Worm (Caenorhabditis elegans) whole organism, early embryonic: Measurements from ENCODE around the gene C34C6.9.

Experiments used
- B0310.2 ChIP-seq: sonication (generic microtip); optimal IDR thresholded peaks from 2 replicates; lab custom pipeline; 2016; ENCODE audit warnings: mild to moderate bottlenecking, missing genetic modification characterization, missing compliant biosample characterization
- F13C5.2 ChIP-seq: sonication (generic microtip); optimal IDR thresholded peaks from 2 replicates; lab custom pipeline; 2017; ENCODE audit warnings: mild to moderate bottlenecking, missing genetic modification characterization, inconsistent platforms, missing compliant biosample characterization
- aly-1 ChIP-seq: sonication (generic microtip); optimal IDR thresholded peaks from 2 replicates; lab custom pipeline; 2016; ENCODE audit warnings: missing genetic modification characterization, missing compliant biosample characterization
- ama-1 ChIP-seq: fragments of 150-350 bp; optimal IDR thresholded peaks from 2 replicates; lab custom pipeline; 2014
- ceh-13 ChIP-seq: fragments of 200-800 bp; sonication (Bioruptor generic); optimal IDR thresholded peaks from 2 replicates; lab custom pipeline; 2018; ENCODE audit warnings: mild to moderate bottlenecking, missing genetic modification characterization, missing compliant biosample characterization
- ceh-36 ChIP-seq: sonication (generic microtip); optimal IDR thresholded peaks from 2 replicates; lab custom pipeline; 2016; ENCODE audit warnings: missing genetic modification characterization, inconsistent platforms, missing compliant biosample characterization
- ets-7 ChIP-seq: sonication (generic microtip); optimal IDR thresholded peaks from 2 replicates; lab custom pipeline; 2016; ENCODE audit warnings: missing genotype, missing genetic modification characterization, missing compliant biosample characterization
- flt-1 ChIP-seq: fragments of 200-800 bp; sonication (Bioruptor generic); IDR thresholded peaks from 2 replicates; pipeline ENCODE4 v1.3.6; 2022; ENCODE audit warnings: missing genetic modification characterization, missing compliant biosample characterization
- hmbx-1 ChIP-seq: sonication (generic microtip); optimal IDR thresholded peaks from 2 replicates; lab custom pipeline; 2016; ENCODE audit warnings: mild to moderate bottlenecking, missing genetic modification characterization, missing compliant biosample characterization
- hmg-4 ChIP-seq: fragments of 200-800 bp; sonication (Bioruptor generic); optimal IDR thresholded peaks from 2 replicates; lab custom pipeline; 2018; ENCODE audit warnings: mild to moderate bottlenecking, missing genetic modification characterization, missing compliant biosample characterization
- hnd-1 ChIP-seq: sonication (generic microtip); optimal IDR thresholded peaks from 2 replicates; lab custom pipeline; 2016; ENCODE audit warnings: missing genetic modification characterization, missing compliant biosample characterization
- pes-1 ChIP-seq: fragments of 200-800 bp; sonication (Bioruptor generic); IDR thresholded peaks from 2 replicates; pipeline ENCODE4 v1.3.6; 2022; ENCODE audit warnings: missing genetic modification reagents, missing genetic modification characterization, missing compliant biosample characterization
- scrt-1 ChIP-seq: fragments of 200-800 bp; sonication (Bioruptor generic); IDR thresholded peaks from 2 replicates; pipeline ENCODE4 v1.3.6; 2022; ENCODE audit warnings: missing genetic modification characterization, missing compliant biosample characterization
- sea-1 ChIP-seq: fragments of 200-800 bp; sonication (Bioruptor generic); conservative IDR thresholded peaks from 2 replicates; pipeline ENCODE4 v1.3.6; 2022; ENCODE audit warnings: missing genetic modification characterization, missing compliant biosample characterization
- tbx-11 ChIP-seq: fragments of 200-800 bp; sonication (Bioruptor generic); IDR thresholded peaks from 2 replicates; pipeline ENCODE4 v1.3.6; 2022; ENCODE audit warnings: missing genetic modification characterization, missing compliant biosample characterization
- tbx-37 ChIP-seq: fragments of 200-800 bp; sonication (Bioruptor generic); conservative IDR thresholded peaks from 2 replicates; pipeline ENCODE4 v1.3.6; 2022; ENCODE audit warnings: missing genetic modification reagents, missing genetic modification characterization, missing compliant biosample characterization
- tra-4 ChIP-seq: sonication (generic microtip); optimal IDR thresholded peaks from 2 replicates; lab custom pipeline; 2017; ENCODE audit warnings: missing genetic modification characterization, missing compliant biosample characterization

Gene C34C6.9

ce11 chrII:8658835-8659234, 26.9 kb upstream of the C34C6.9 start, which contains the start of gene atg-10:
Gene atg-10, plus strand, starts transcription at chrII:8659135.
- TF ChIP-seq tbx-11 (GFP tag; lab: Robert Waterston, UW): no peak
- TF ChIP-seq F13C5.2 (tag; lab: Kevin White, UChicago): no peak
- no peak for TF ChIP-seq ets-7 (tag; lab: Kevin White, UChicago)
- TF ChIP-seq B0310.2 (tag; lab: Kevin White, UChicago): no peak
- no peak for TF ChIP-seq sea-1 (GFP tag; lab: Robert Waterston, UW)
- TF ChIP-seq ceh-13 (GFP tag; lab: Kevin White, UChicago): no peak
- no peak for TF ChIP-seq hmg-4 (GFP tag; lab: Kevin White, UChicago)
- TF ChIP-seq flt-1 (GFP tag; lab: Robert Waterston, UW): no peak
- TF ChIP-seq ceh-36: no peak
- TF ChIP-seq scrt-1 (GFP tag; lab: Robert Waterston, UW): no peak
- TF ChIP-seq pes-1 (GFP tag; lab: Robert Waterston, UW): no peak
- no peak for TF ChIP-seq ama-1 (lab: Kevin White, UChicago)
- no peak for TF ChIP-seq tbx-37
- TF ChIP-seq hnd-1 (tag; lab: Kevin White, UChicago): no peak
- TF ChIP-seq tra-4 (tag; lab: Kevin White, UChicago): no peak
- no peak for TF ChIP-seq aly-1 (tag; lab: Kevin White, UChicago)
- no peak for TF ChIP-seq hmbx-1 (tag; lab: Kevin White, UChicago)

ce11 chrII:8661539-8661938, 24.2 kb upstream of the C34C6.9 start, which contains the start of the genes piga-1 and eif-2Bepsilon:
Gene piga-1, minus strand, starts transcription at chrII:8661712.
Gene eif-2Bepsilon, plus strand, starts transcription at chrII:8661869.
- TF ChIP-seq flt-1 (GFP tag; lab: Robert Waterston, UW) (no peak), sea-1 (GFP tag; lab: Robert Waterston, UW) (no peak), ets-7 (tag; lab: Kevin White, UChicago) (no peak), tbx-37 (no peak), hnd-1 (tag; lab: Kevin White, UChicago) (no peak), ceh-13 (GFP tag; lab: Kevin White, UChicago) (no peak), tra-4 (tag; lab: Kevin White, UChicago) (no peak), ama-1 (lab: Kevin White, UChicago) (no peak), B0310.2 (tag; lab: Kevin White, UChicago) (no peak)

ce11 chrII:8664533-8664932, 21.2 kb upstream of the C34C6.9 start, which contains the start of gene etc-1:
Gene etc-1, plus strand, starts transcription at chrII:8664833.
- TF ChIP-seq sea-1 (GFP tag; lab: Robert Waterston, UW) (no peak), hmbx-1 (tag; lab: Kevin White, UChicago) (no peak), pes-1 (GFP tag; lab: Robert Waterston, UW) (no peak), tbx-11 (GFP tag; lab: Robert Waterston, UW) (no peak), ceh-13 (GFP tag; lab: Kevin White, UChicago) (no peak), ama-1 (lab: Kevin White, UChicago) (no peak), ceh-36 (no peak), hmg-4 (GFP tag; lab: Kevin White, UChicago) (no peak), aly-1 (tag; lab: Kevin White, UChicago) (no peak)

- no peak for TF ChIP-seq ets-7 (tag; lab: Kevin White, UChicago)
- TF ChIP-seq F13C5.2 (tag; lab: Kevin White, UChicago): no peak
- no peak for TF ChIP-seq aly-1 (tag; lab: Kevin White, UChicago)
- TF ChIP-seq flt-1 (GFP tag; lab: Robert Waterston, UW): no peak
- TF ChIP-seq scrt-1 (GFP tag; lab: Robert Waterston, UW): no peak
- no peak for TF ChIP-seq hmbx-1 (tag; lab: Kevin White, UChicago)
- TF ChIP-seq ama-1 (lab: Kevin White, UChicago): no peak
- TF ChIP-seq ceh-13 (GFP tag; lab: Kevin White, UChicago): no peak
- TF ChIP-seq pes-1 (GFP tag; lab: Robert Waterston, UW): no peak
- no peak for TF ChIP-seq B0310.2 (tag; lab: Kevin White, UChicago)
- TF ChIP-seq hnd-1 (tag; lab: Kevin White, UChicago): no peak
Observed at ce11 chrII:8668871-8669270, 16.9 kb upstream of the C34C6.9 start.

ce11 chrII:8670835-8671234, 14.9 kb upstream of the C34C6.9 start:
- TF ChIP-seq sea-1 (GFP tag; lab: Robert Waterston, UW): no peak

DNA sequence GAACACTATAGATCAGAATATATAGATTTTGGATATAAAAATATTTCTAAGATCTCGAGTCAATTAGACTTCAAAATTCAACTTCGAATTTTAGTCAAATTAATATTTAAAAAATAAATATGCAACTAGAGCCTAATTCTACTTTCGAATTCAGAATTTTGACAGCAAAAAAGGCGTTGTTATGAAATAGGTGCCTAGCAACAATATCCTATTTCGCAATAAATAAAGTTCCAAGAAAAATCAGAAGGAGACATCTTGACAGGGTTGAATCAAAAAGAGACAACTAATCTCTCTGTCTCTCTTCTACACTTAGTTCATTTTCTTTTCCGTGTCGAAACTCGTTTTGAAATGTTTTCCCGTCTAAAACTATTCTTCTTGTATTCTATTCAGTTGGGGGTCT, 10.4 kb upstream of the C34C6.9 start:
- TF ChIP-seq sea-1 (GFP tag; lab: Robert Waterston, UW): no peak
- TF ChIP-seq scrt-1 (GFP tag; lab: Robert Waterston, UW): no peak
- TF ChIP-seq ets-7 (tag; lab: Kevin White, UChicago): no peak
- TF ChIP-seq hmg-4 (GFP tag; lab: Kevin White, UChicago): no peak
- no peak for TF ChIP-seq hmbx-1 (tag; lab: Kevin White, UChicago)
- no peak for TF ChIP-seq ceh-36
- TF ChIP-seq tra-4 (tag; lab: Kevin White, UChicago): no peak
- TF ChIP-seq hnd-1 (tag; lab: Kevin White, UChicago): no peak

- TF ChIP-seq F13C5.2 (tag; lab: Kevin White, UChicago) (no peak), hnd-1 (tag; lab: Kevin White, UChicago) (no peak), tbx-11 (GFP tag; lab: Robert Waterston, UW) (no peak), pes-1 (GFP tag; lab: Robert Waterston, UW) (no peak), ceh-13 (GFP tag; lab: Kevin White, UChicago) (no peak), ets-7 (tag; lab: Kevin White, UChicago) (no peak), tra-4 (tag; lab: Kevin White, UChicago) (no peak), hmbx-1 (tag; lab: Kevin White, UChicago) (no peak), ama-1 (lab: Kevin White, UChicago) (no peak), ceh-36 (no peak), B0310.2 (tag; lab: Kevin White, UChicago) (no peak), sea-1 (GFP tag; lab: Robert Waterston, UW) (no peak), tbx-37 (no peak), aly-1 (tag; lab: Kevin White, UChicago) (no peak), scrt-1 (GFP tag; lab: Robert Waterston, UW) (no peak), hmg-4 (GFP tag; lab: Kevin White, UChicago) (no peak), flt-1 (GFP tag; lab: Robert Waterston, UW) (no peak)
Observed at ce11 chrII:8679799-8680198, 5.9 kb upstream of the C34C6.9 start.
